Fruit fly (Drosophila melanogaster): ENCODE measurements around the gene SrpRbeta.

SrpRbeta gene

dm6 chr3L:8703707-8704236 is 16.3 kb downstream of the SrpRbeta start:
- TF ChIP-seq Rel (GFP tag; optimal IDR thresholded peaks at IDR 0.05) = no peak
- TF ChIP-seq Rel (tag; optimal IDR thresholded peaks at IDR 0.05) = no peak
- no peak for TF ChIP-seq Hr78 (GFP tag; optimal IDR thresholded peaks at IDR 0.05)
- TF ChIP-seq woc (GFP tag; optimal IDR thresholded peaks at IDR 0.05) = no peak
- no peak for TF ChIP-seq sage (GFP tag; optimal IDR thresholded peaks at IDR 0.05)
- TF ChIP-seq Jra (GFP tag; optimal IDR thresholded peaks at IDR 0.05) = no peak
- TF ChIP-seq Hnf4 (GFP tag; optimal IDR thresholded peaks at IDR 0.05) = no peak
- TF ChIP-seq sv (GFP tag; optimal IDR thresholded peaks at IDR 0.05) = no peak
- no peak for TF ChIP-seq Abd-B (GFP tag; optimal IDR thresholded peaks at IDR 0.05)
- no peak for TF ChIP-seq tai (GFP tag; optimal IDR thresholded peaks at IDR 0.05)
- no peak for TF ChIP-seq br (GFP tag; optimal IDR thresholded peaks at IDR 0.05)
- no peak for TF ChIP-seq dmrt93B (GFP tag; optimal IDR thresholded peaks at IDR 0.05)

dm6 chr3L:8702448-8702847 is 17.6 kb downstream of the SrpRbeta start:
- TF ChIP-seq Hnf4 (GFP tag; optimal IDR thresholded peaks at IDR 0.05) = peak; percentile 97
- TF ChIP-seq HLH106 (tag; optimal IDR thresholded peaks at IDR 0.05) = peak; percentile 65
- peak; percentile 78 for TF ChIP-seq dmrt93B (GFP tag; optimal IDR thresholded peaks at IDR 0.05)
- peak; percentile 50 for TF ChIP-seq CrebA (GFP tag; optimal IDR thresholded peaks at IDR 0.05; ENCODE audit: borderline replicate concordance)
- TF ChIP-seq CG32264 (GFP tag; optimal IDR thresholded peaks at IDR 0.05) = peak; percentile 89
- TF ChIP-seq dsf (GFP tag; optimal IDR thresholded peaks at IDR 0.05; ENCODE audit: borderline replicate concordance) = peak; percentile 93
- peak; percentile 90 for TF ChIP-seq Jra (GFP tag; optimal IDR thresholded peaks at IDR 0.05)
- TF ChIP-seq Dfd (GFP tag; optimal IDR thresholded peaks at IDR 0.05) = no peak
- peak; percentile 28 for TF ChIP-seq woc (GFP tag; optimal IDR thresholded peaks at IDR 0.05)
- peak; percentile 91 for TF ChIP-seq GATAd (GFP tag; optimal IDR thresholded peaks at IDR 0.05)
- TF ChIP-seq psq (GFP tag; optimal IDR thresholded peaks at IDR 0.05) = peak; percentile 83
- peak; percentile 83 for TF ChIP-seq Rel (GFP tag; optimal IDR thresholded peaks at IDR 0.05)
- peak; percentile 71 for TF ChIP-seq Rel (tag; optimal IDR thresholded peaks at IDR 0.05)
- peak; percentile 83 for TF ChIP-seq CG9705 (GFP tag; optimal IDR thresholded peaks at IDR 0.05)
- no peak for TF ChIP-seq Hr78 (GFP tag; optimal IDR thresholded peaks at IDR 0.05)
- TF ChIP-seq Myc (optimal IDR thresholded peaks at IDR 0.05) = no peak
- TF ChIP-seq sv (GFP tag; optimal IDR thresholded peaks at IDR 0.05) = no peak
- peak; percentile 97 for TF ChIP-seq OdsH (GFP tag; optimal IDR thresholded peaks at IDR 0.05)
- peak; percentile 98 for TF ChIP-seq rgr (GFP tag; optimal IDR thresholded peaks at IDR 0.05)
- TF ChIP-seq Dif (GFP tag; optimal IDR thresholded peaks at IDR 0.05; ENCODE audit: partially characterized antibody) = no peak
- no peak for TF ChIP-seq Abd-B (GFP tag; optimal IDR thresholded peaks at IDR 0.05)
- peak; percentile 66 for TF ChIP-seq Mio (GFP tag; optimal IDR thresholded peaks at IDR 0.05)
- no peak for TF ChIP-seq pan (optimal IDR thresholded peaks at IDR 0.05)
- peak; percentile 80 for TF ChIP-seq fru (GFP tag; optimal IDR thresholded peaks at IDR 0.05)
- peak; percentile 97 for TF ChIP-seq h (GFP tag; optimal IDR thresholded peaks at IDR 0.05)
- TF ChIP-seq Hr83 (GFP tag; optimal IDR thresholded peaks at IDR 0.05; ENCODE audit: poor library complexity, severe bottlenecking) = peak; percentile 100
- peak; percentile 91 for TF ChIP-seq tai (GFP tag; optimal IDR thresholded peaks at IDR 0.05)
- TF ChIP-seq Sp1 (GFP tag; optimal IDR thresholded peaks at IDR 0.05) = peak; percentile 85
- TF ChIP-seq br (GFP tag; optimal IDR thresholded peaks at IDR 0.05) = peak; percentile 91
- TF ChIP-seq jim (GFP tag; optimal IDR thresholded peaks at IDR 0.05) = peak; percentile 97
- peak; percentile 93 for TF ChIP-seq brk (GFP tag; optimal IDR thresholded peaks at IDR 0.05)
- TF ChIP-seq sage (GFP tag; optimal IDR thresholded peaks at IDR 0.05) = peak; percentile 88
- no peak for TF ChIP-seq usp (GFP tag; optimal IDR thresholded peaks at IDR 0.05)
- TF ChIP-seq foxo (GFP tag; optimal IDR thresholded peaks at IDR 0.05) = peak in 1 of 2 experiments; percentile 84
- TF ChIP-seq Vsx2 (GFP tag; optimal IDR thresholded peaks at IDR 0.05; ENCODE audit: partially characterized antibody) = no peak
- no peak for TF ChIP-seq lola (GFP tag; optimal IDR thresholded peaks at IDR 0.05)
- no peak for TF ChIP-seq N (GFP tag; optimal IDR thresholded peaks at IDR 0.05)
- peak; percentile 68 for TF ChIP-seq ey (GFP tag; optimal IDR thresholded peaks at IDR 0.05)
- no peak for TF ChIP-seq dl (GFP tag; optimal IDR thresholded peaks at IDR 0.05; ENCODE audit: insufficient read depth in 1 of 2, partially characterized antibody in 2 of 2)
